Worm (Caenorhabditis elegans): ENCODE results near the gene nhr-228.
"Not testable (repeated sequence)": the region's sequence is repeated elsewhere in the genome, so short reads cannot be mapped to it uniquely, and the experiment has no call there.

Gene nhr-228

ce11 chrV:2281499-2281898 is at the start of gene nhr-228:
Gene nhr-228 (plus strand): TSS chrV:2281759.
- TF ChIP-seq ztf-23 (GFP tag; IDR thresholded peaks at IDR 0.05) (no peak), cog-1 (tag; optimal IDR thresholded peaks at IDR 0.05) (peak; percentile 18), ref-1 (GFP tag; conservative IDR thresholded peaks at IDR 0.05) (no peak)

- TF ChIP-seq ztf-29 (GFP tag; IDR thresholded peaks at IDR 0.05) (no peak), klf-2 (GFP tag; conservative IDR thresholded peaks at IDR 0.05) (no peak), med-1 (GFP tag; optimal IDR thresholded peaks at IDR 0.05; ENCODE audit: insufficient read depth) (no peak), ref-1 (GFP tag; conservative IDR thresholded peaks at IDR 0.05) (no peak), flt-1 (GFP tag; IDR thresholded peaks at IDR 0.05) (no peak)
Measured at ce11 chrV:2233177-2233576, 48.4 kb upstream of the nhr-228 start, which contains the start of gene nhr-96. Gene nhr-96 (plus strand): TSS chrV:2233477.

ce11 chrV:2235848-2236247 is 45.7 kb upstream of the nhr-228 start, which contains the start of gene cyp-33C4:
Gene cyp-33C4 (plus strand): TSS chrV:2236140.
- TF ChIP-seq klf-2 (GFP tag; conservative IDR thresholded peaks at IDR 0.05), result no peak
- no peak for TF ChIP-seq cog-1 (tag; optimal IDR thresholded peaks at IDR 0.05)
- no peak for TF ChIP-seq T22C8.4 (GFP tag; IDR thresholded peaks at IDR 0.05)
- TF ChIP-seq med-1 (GFP tag; optimal IDR thresholded peaks at IDR 0.05; ENCODE audit: insufficient read depth), result no peak
- no peak for TF ChIP-seq ztf-23 (GFP tag; IDR thresholded peaks at IDR 0.05)

ce11 chrV:2238012-2238411 is 43.5 kb upstream of the nhr-228 start:
- TF ChIP-seq cog-1 (tag; optimal IDR thresholded peaks at IDR 0.05) (no peak), tab-1 (GFP tag; IDR thresholded peaks at IDR 0.05) (no peak), T22C8.4 (GFP tag; IDR thresholded peaks at IDR 0.05) (no peak), ztf-23 (GFP tag; IDR thresholded peaks at IDR 0.05) (no peak)

ce11 chrV:2242630-2243029 is 38.9 kb upstream of the nhr-228 start, which contains the start of gene cyp-33C3:
Gene cyp-33C3 (plus strand): TSS chrV:2242778.
- TF ChIP-seq tab-1 (GFP tag; IDR thresholded peaks at IDR 0.05) (no peak), ref-1 (GFP tag; conservative IDR thresholded peaks at IDR 0.05) (no peak), cog-1 (tag; optimal IDR thresholded peaks at IDR 0.05) (no peak), ztf-29 (GFP tag; IDR thresholded peaks at IDR 0.05) (no peak), klf-2 (GFP tag; conservative IDR thresholded peaks at IDR 0.05) (no peak), T22C8.4 (GFP tag; IDR thresholded peaks at IDR 0.05) (no peak)

ce11 chrV:2244751-2245150 is 36.8 kb upstream of the nhr-228 start, which contains the start of gene cyp-33C5:
Gene cyp-33C5 (plus strand): TSS chrV:2245004.
- TF ChIP-seq med-1 (GFP tag; optimal IDR thresholded peaks at IDR 0.05; ENCODE audit: insufficient read depth) (no peak), T22C8.4 (GFP tag; IDR thresholded peaks at IDR 0.05) (no peak), ztf-29 (GFP tag; IDR thresholded peaks at IDR 0.05) (no peak), tab-1 (GFP tag; IDR thresholded peaks at IDR 0.05) (no peak), klf-2 (GFP tag; conservative IDR thresholded peaks at IDR 0.05) (no peak), flt-1 (GFP tag; IDR thresholded peaks at IDR 0.05) (no peak), ztf-23 (GFP tag; IDR thresholded peaks at IDR 0.05) (no peak), ref-1 (GFP tag; conservative IDR thresholded peaks at IDR 0.05) (no peak)

- TF ChIP-seq ztf-23 (GFP tag; IDR thresholded peaks at IDR 0.05) (no peak), klf-2 (GFP tag; conservative IDR thresholded peaks at IDR 0.05) (no peak), T22C8.4 (GFP tag; IDR thresholded peaks at IDR 0.05) (no peak), med-1 (GFP tag; optimal IDR thresholded peaks at IDR 0.05; ENCODE audit: insufficient read depth) (no peak)
Measured at ce11 chrV:2249310-2249709, 32.2 kb upstream of the nhr-228 start, which contains the start of gene cyp-33C6. Gene cyp-33C6 (minus strand): TSS chrV:2249410.

ce11 chrV:2250126-2250590 is 31.4 kb upstream of the nhr-228 start, which contains the start of gene cyp-33C7:
Gene cyp-33C7 (plus strand): TSS chrV:2250540.
- no peak for TF ChIP-seq flt-1 (GFP tag; IDR thresholded peaks at IDR 0.05)
- no peak for TF ChIP-seq ztf-29 (GFP tag; IDR thresholded peaks at IDR 0.05)

ce11 chrV:2251774-2252173 is 29.8 kb upstream of the nhr-228 start:
- no peak for TF ChIP-seq T22C8.4 (GFP tag; IDR thresholded peaks at IDR 0.05)
- TF ChIP-seq tab-1 (GFP tag; IDR thresholded peaks at IDR 0.05), result no peak
- no peak for TF ChIP-seq med-1 (GFP tag; optimal IDR thresholded peaks at IDR 0.05; ENCODE audit: insufficient read depth)
- no peak for TF ChIP-seq ztf-29 (GFP tag; IDR thresholded peaks at IDR 0.05)
- no peak for TF ChIP-seq klf-2 (GFP tag; conservative IDR thresholded peaks at IDR 0.05)
- no peak for TF ChIP-seq ztf-23 (GFP tag; IDR thresholded peaks at IDR 0.05)
- no peak for TF ChIP-seq flt-1 (GFP tag; IDR thresholded peaks at IDR 0.05)
- TF ChIP-seq ref-1 (GFP tag; conservative IDR thresholded peaks at IDR 0.05), result no peak
- TF ChIP-seq cog-1 (tag; optimal IDR thresholded peaks at IDR 0.05), result no peak

- no peak for TF ChIP-seq ztf-23 (GFP tag; IDR thresholded peaks at IDR 0.05)
- TF ChIP-seq med-1 (GFP tag; optimal IDR thresholded peaks at IDR 0.05; ENCODE audit: insufficient read depth), result no peak
- TF ChIP-seq flt-1 (GFP tag; IDR thresholded peaks at IDR 0.05), result no peak
- no peak for TF ChIP-seq ztf-29 (GFP tag; IDR thresholded peaks at IDR 0.05)
- TF ChIP-seq cog-1 (tag; optimal IDR thresholded peaks at IDR 0.05), result no peak
Measured at ce11 chrV:2254553-2255124, 26.9 kb upstream of the nhr-228 start, which contains the start of gene str-253. Gene str-253 (minus strand): TSS chrV:2254603.

- TF ChIP-seq ref-1 (GFP tag; conservative IDR thresholded peaks at IDR 0.05); ztf-29 (GFP tag; IDR thresholded peaks at IDR 0.05); T22C8.4 (GFP tag; IDR thresholded peaks at IDR 0.05): not testable (repeated sequence)
Measured at ce11 chrV:2255191-2255590, 26.4 kb upstream of the nhr-228 start, which contains the start of gene F41B5.1. Gene F41B5.1 (plus strand): TSS chrV:2255533.

Measured in whole organism, midembryonic.